Fruit fly (Drosophila melanogaster) whole organism, prepupa: ENCODE measurements around the gene CG33108.
A peak's percentile ranks its signal among the peaks of the same experiment; 100 is the strongest.

Experiments
- Blimp-1 ChIP-seq: fragments of 200-800 bp; sonication (Bioruptor generic); optimal IDR thresholded peaks from 3 replicates; lab custom pipeline; 2017; ENCODE audit warnings: missing biosample characterization, missing genetic modification characterization, mild to moderate bottlenecking, moderate library complexity, missing genetic modification reagents
- CG10631 ChIP-seq: fragments of 200-800 bp; sonication (Bioruptor generic); optimal IDR thresholded peaks from 2 replicates; lab custom pipeline; 2016; ENCODE audit warnings: missing biosample characterization, missing genetic modification characterization
- CG10669 ChIP-seq: fragments of 200-800 bp; sonication (Bioruptor generic); optimal IDR thresholded peaks from 3 replicates; lab custom pipeline; 2018; ENCODE audit warnings: missing biosample characterization, mild to moderate bottlenecking, missing genetic modification characterization, moderate library complexity
- CG11294 ChIP-seq: fragments of 200-800 bp; sonication (Bioruptor generic); IDR thresholded peaks from 2 replicates; pipeline ENCODE4 v1.3.6; 2022; ENCODE audit warnings: missing biosample characterization, missing genetic modification characterization
- CG11762 ChIP-seq: fragments of 200-800 bp; sonication (Bioruptor generic); optimal IDR thresholded peaks from 3 replicates; lab custom pipeline; 2016; ENCODE audit warnings: missing biosample characterization, missing genetic modification characterization; ENCODE audit not compliant: insufficient read depth
- CG11902 ChIP-seq: fragments of 200-800 bp; sonication (Bioruptor generic); optimal IDR thresholded peaks from 3 replicates; lab custom pipeline; 2016; ENCODE audit warnings: missing biosample characterization, missing genetic modification characterization
- CG1621 ChIP-seq: fragments of 200-800 bp; sonication (Bioruptor generic); optimal IDR thresholded peaks from 3 replicates; lab custom pipeline; 2018; ENCODE audit warnings: missing biosample characterization, mild to moderate bottlenecking, missing genetic modification characterization
- CG16779 ChIP-seq: fragments of 200-800 bp; sonication (Bioruptor generic); optimal IDR thresholded peaks from 3 replicates; lab custom pipeline; 2017; ENCODE audit warnings: missing biosample characterization, mild to moderate bottlenecking, missing genetic modification characterization
- CG3032 ChIP-seq: fragments of 200-800 bp; optimal IDR thresholded peaks from 2 replicates; lab custom pipeline; 2019; ENCODE audit warnings: missing biosample characterization, mild to moderate bottlenecking, missing genetic modification characterization, moderate library complexity
- CG32006 ChIP-seq: fragments of 200-800 bp; sonication (Bioruptor generic); optimal IDR thresholded peaks from 3 replicates; lab custom pipeline; 2017; ENCODE audit warnings: missing biosample characterization, mild to moderate bottlenecking, missing genetic modification characterization
- CG3919 ChIP-seq: fragments of 200-800 bp; sonication (Bioruptor generic); optimal IDR thresholded peaks from 3 replicates; lab custom pipeline; 2016; ENCODE audit warnings: missing biosample characterization, missing genetic modification characterization
- CG4318 ChIP-seq: fragments of 200-800 bp; sonication (Bioruptor generic); optimal IDR thresholded peaks from 3 replicates; lab custom pipeline; 2017; ENCODE audit warnings: missing biosample characterization, mild to moderate bottlenecking, missing genetic modification characterization
- CG6276 ChIP-seq: fragments of 200-800 bp; sonication (Bioruptor generic); optimal IDR thresholded peaks from 2 replicates; lab custom pipeline; 2017; ENCODE audit warnings: missing biosample characterization, mild to moderate bottlenecking, missing genetic modification characterization
- CG6792 ChIP-seq: fragments of 200-800 bp; sonication (Bioruptor generic); optimal IDR thresholded peaks from 3 replicates; lab custom pipeline; 2016; ENCODE audit warnings: missing biosample characterization, missing genetic modification characterization
- CG6808 ChIP-seq: fragments of 200-800 bp; sonication (Bioruptor generic); optimal IDR thresholded peaks from 3 replicates; lab custom pipeline; 2017; ENCODE audit warnings: missing biosample characterization, missing genetic modification characterization, mild to moderate bottlenecking, moderate library complexity, missing genetic modification reagents
- CG6854 ChIP-seq: fragments of 200-800 bp; sonication (Bioruptor generic); optimal IDR thresholded peaks from 2 replicates; lab custom pipeline; 2017; ENCODE audit warnings: missing biosample characterization, mild to moderate bottlenecking, missing genetic modification characterization
- CG7368 ChIP-seq: fragments of 200-800 bp; sonication (Bioruptor generic); optimal IDR thresholded peaks from 3 replicates; lab custom pipeline; 2016; ENCODE audit warnings: missing biosample characterization, missing genetic modification characterization
- CG8632 ChIP-seq: fragments of 200-800 bp; sonication (Bioruptor generic); optimal IDR thresholded peaks from 3 replicates; lab custom pipeline; 2016; ENCODE audit warnings: missing biosample characterization, missing genetic modification characterization
- CG9139 ChIP-seq: fragments of 200-800 bp; sonication (Bioruptor generic); optimal IDR thresholded peaks from 3 replicates; lab custom pipeline; 2017; ENCODE audit warnings: missing biosample characterization, mild to moderate bottlenecking, missing genetic modification characterization
- Eip75B ChIP-seq: fragments of 200-800 bp; sonication (Bioruptor generic); optimal IDR thresholded peaks from 3 replicates; lab custom pipeline; 2016; ENCODE audit warnings: missing biosample characterization, missing genetic modification characterization
- Eip78C ChIP-seq: fragments of 200-800 bp; sonication (Bioruptor generic); peaks from one replicate; lab custom pipeline; 2016; ENCODE audit warnings: missing biosample characterization, missing genetic modification characterization
- Eip93F ChIP-seq: fragments of 200-800 bp; sonication (Bioruptor generic); optimal IDR thresholded peaks from 2 replicates; lab custom pipeline; 2016; ENCODE audit warnings: missing biosample characterization, mild to moderate bottlenecking, missing genetic modification characterization
- Ets21C ChIP-seq: fragments of 200-800 bp; sonication (Bioruptor generic); optimal IDR thresholded peaks from 3 replicates; lab custom pipeline; 2016; ENCODE audit warnings: missing biosample characterization, missing genetic modification characterization
- Gug ChIP-seq: fragments of 200-800 bp; sonication (Bioruptor generic); IDR thresholded peaks from 2 replicates; pipeline ENCODE4 v1.3.6; 2022; ENCODE audit warnings: missing biosample characterization, missing genetic modification characterization
- Hr38 ChIP-seq: sonication (Bioruptor generic); optimal IDR thresholded peaks from 2 replicates; lab custom pipeline; 2016; ENCODE audit warnings: missing biosample characterization, missing genetic modification characterization
- Hr39 ChIP-seq: fragments of 200-800 bp; sonication (Bioruptor generic); optimal IDR thresholded peaks from 2 replicates; lab custom pipeline; 2016; ENCODE audit warnings: missing biosample characterization, missing genetic modification characterization
- Lpt ChIP-seq: fragments of 200-800 bp; sonication (Bioruptor generic); optimal IDR thresholded peaks from 3 replicates; lab custom pipeline; 2016; ENCODE audit warnings: missing biosample characterization, missing genetic modification characterization
- Met ChIP-seq: fragments of 200-800 bp; sonication (Bioruptor generic); optimal IDR thresholded peaks from 3 replicates; lab custom pipeline; 2016; ENCODE audit warnings: missing biosample characterization, missing genetic modification characterization
- OdsH ChIP-seq: fragments of 200-800 bp; sonication (Bioruptor generic); optimal IDR thresholded peaks from 3 replicates; lab custom pipeline; 2016; ENCODE audit warnings: missing biosample characterization, missing genetic modification characterization
- Smox ChIP-seq: fragments of 200-800 bp; sonication (Bioruptor generic); optimal IDR thresholded peaks from 3 replicates; lab custom pipeline; 2016; ENCODE audit warnings: missing biosample characterization, missing genetic modification characterization
- Sox102F ChIP-seq: fragments of 200-800 bp; sonication (Bioruptor generic); optimal IDR thresholded peaks from 2 replicates; lab custom pipeline; 2016; ENCODE audit warnings: missing biosample characterization, mild to moderate bottlenecking, missing genetic modification characterization
- Sox14 ChIP-seq: fragments of 200-800 bp; sonication (Bioruptor generic); optimal IDR thresholded peaks from 3 replicates; lab custom pipeline; 2016; ENCODE audit warnings: missing biosample characterization, missing genetic modification characterization
- Sox15 ChIP-seq: fragments of 200-800 bp; sonication (Bioruptor generic); optimal IDR thresholded peaks from 3 replicates; lab custom pipeline; 2016; ENCODE audit warnings: missing biosample characterization, missing genetic modification characterization
- acj6 ChIP-seq: fragments of 200-800 bp; sonication (Bioruptor generic); optimal IDR thresholded peaks from 3 replicates; lab custom pipeline; 2016; ENCODE audit warnings: missing biosample characterization, missing genetic modification characterization
- cyc ChIP-seq: fragments of 200-800 bp; sonication (Bioruptor generic); optimal IDR thresholded peaks from 3 replicates; lab custom pipeline; 2016; ENCODE audit warnings: missing biosample characterization, missing genetic modification characterization
- eg ChIP-seq: fragments of 200-800 bp; sonication (Bioruptor generic); IDR thresholded peaks from 3 replicates; pipeline ENCODE4 v1.3.6; 2022; ENCODE audit warnings: missing biosample characterization, missing genetic modification characterization
- fd85E ChIP-seq: fragments of 200-800 bp; sonication (Bioruptor generic); optimal IDR thresholded peaks from 3 replicates; lab custom pipeline; 2016; ENCODE audit warnings: missing biosample characterization, missing genetic modification characterization
- fkh ChIP-seq: fragments of 200-800 bp; sonication (Bioruptor generic); optimal IDR thresholded peaks from 3 replicates; lab custom pipeline; 2017; ENCODE audit warnings: missing biosample characterization, mild to moderate bottlenecking, missing genetic modification characterization, moderate library complexity
- lz ChIP-seq: fragments of 200-800 bp; sonication (Bioruptor generic); optimal IDR thresholded peaks from 3 replicates; lab custom pipeline; 2016; ENCODE audit warnings: missing biosample characterization, missing genetic modification characterization
- pdm3 ChIP-seq: fragments of 200-800 bp; sonication (Bioruptor generic); optimal IDR thresholded peaks from 3 replicates; lab custom pipeline; 2016; ENCODE audit warnings: missing biosample characterization, missing genetic modification characterization
- salr ChIP-seq, 2 experiments: fragments of 200-800 bp; sonication (Bioruptor generic); optimal IDR thresholded peaks; 3 replicates each; lab custom pipeline; 2016 to 2018; ENCODE audit warnings: missing biosample characterization in 2 of 2, missing genetic modification characterization in 2 of 2, mild to moderate bottlenecking in 1 of 2
- ss ChIP-seq, 2 experiments: fragments of 200-800 bp; sonication (Bioruptor generic); optimal IDR thresholded peaks; 2 replicates in 1 of 2; 3 replicates in 1 of 2; lab custom pipeline; 2017 to 2018; ENCODE audit warnings: mild to moderate bottlenecking in 2 of 2, missing biosample characterization in 2 of 2, missing genetic modification characterization in 2 of 2, moderate library complexity in 1 of 2
- svp ChIP-seq: fragments of 200-800 bp; sonication (Bioruptor generic); peaks from one replicate; lab custom pipeline; 2016; ENCODE audit warnings: missing biosample characterization, missing genetic modification characterization
- topi ChIP-seq: fragments of 200-800 bp; sonication (Bioruptor generic); optimal IDR thresholded peaks from 3 replicates; lab custom pipeline; 2016; ENCODE audit warnings: missing biosample characterization, missing genetic modification characterization
- vri ChIP-seq: fragments of 200-800 bp; sonication (Bioruptor generic); optimal IDR thresholded peaks from 3 replicates; lab custom pipeline; 2016; ENCODE audit warnings: missing biosample characterization, mild to moderate bottlenecking, missing genetic modification characterization

The CG33108 gene

DNA sequence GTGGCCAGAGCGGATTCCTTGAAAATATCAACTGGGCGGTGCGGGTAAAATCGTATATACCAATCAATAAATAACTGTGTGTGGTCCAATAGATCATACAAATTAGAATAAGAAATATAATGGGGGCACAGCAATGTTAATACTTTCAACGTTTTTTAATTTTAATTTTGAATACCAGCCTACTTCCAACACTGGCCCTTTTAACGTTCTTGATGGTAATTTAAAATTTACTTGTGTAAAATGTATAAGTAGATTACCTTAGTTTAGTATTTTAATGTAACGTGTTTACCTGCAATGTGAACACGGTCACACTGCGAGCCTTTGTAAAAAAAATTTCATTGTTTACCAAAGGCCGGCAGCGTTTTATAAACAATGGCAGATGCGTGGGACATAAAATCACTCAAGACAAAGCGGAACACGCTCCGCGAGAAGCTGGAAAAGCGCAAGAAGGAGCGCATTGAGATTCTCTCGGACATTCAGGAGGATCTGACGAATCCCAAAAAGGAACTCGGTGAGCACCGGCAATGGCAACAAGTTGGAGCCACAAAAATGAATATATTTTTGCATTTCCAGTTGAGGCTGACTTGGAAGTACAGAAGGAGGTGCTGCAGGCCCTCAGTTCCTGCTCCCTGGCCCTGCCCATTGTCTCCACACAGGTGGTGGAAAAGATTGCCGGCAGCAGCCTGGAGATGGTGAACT is 36.5 kb downstream of the CG33108 start, which contains the start of the genes KrT95D and Mettl3 (continued):
- TF ChIP-seq acj6 (GFP tag; lab: Kevin White, UChicago) (no peak), pdm3 (GFP tag; lab: Kevin White, UChicago) (no peak), Ets21C (GFP tag; lab: Kevin White, UChicago) (no peak), Hr38 (GFP tag; lab: Kevin White, UChicago) (no peak), ss (GFP tag; optimal IDR thresholded peaks at IDR 0.05; lab: Kevin White, UChicago) (no peak), CG3032 (tag; lab: Kevin White, UChicago) (peak; percentile 1), Lpt (no peak), CG1621 (tag; lab: Kevin White, UChicago) (no peak), OdsH (GFP tag; lab: Kevin White, UChicago) (no peak), CG32006 (GFP tag; lab: Kevin White, UChicago) (no peak), CG7368 (GFP tag; lab: Kevin White, UChicago) (no peak), lz (GFP tag; lab: Kevin White, UChicago) (peak; percentile 2), cyc (GFP tag; lab: Kevin White, UChicago) (peak; percentile 3), CG8632 (GFP tag; lab: Kevin White, UChicago) (no peak), CG10669 (no peak), fkh (GFP tag; lab: Kevin White, UChicago) (peak; percentile 98), Sox15 (GFP tag; lab: Kevin White, UChicago) (no peak), CG9139 (GFP tag; lab: Kevin White, UChicago) (no peak), Hr39 (GFP tag; lab: Kevin White, UChicago) (peak; percentile 11), Eip75B (GFP tag; lab: Kevin White, UChicago) (no peak), CG11762 (GFP tag; lab: Kevin White, UChicago) (no peak)

DNA sequence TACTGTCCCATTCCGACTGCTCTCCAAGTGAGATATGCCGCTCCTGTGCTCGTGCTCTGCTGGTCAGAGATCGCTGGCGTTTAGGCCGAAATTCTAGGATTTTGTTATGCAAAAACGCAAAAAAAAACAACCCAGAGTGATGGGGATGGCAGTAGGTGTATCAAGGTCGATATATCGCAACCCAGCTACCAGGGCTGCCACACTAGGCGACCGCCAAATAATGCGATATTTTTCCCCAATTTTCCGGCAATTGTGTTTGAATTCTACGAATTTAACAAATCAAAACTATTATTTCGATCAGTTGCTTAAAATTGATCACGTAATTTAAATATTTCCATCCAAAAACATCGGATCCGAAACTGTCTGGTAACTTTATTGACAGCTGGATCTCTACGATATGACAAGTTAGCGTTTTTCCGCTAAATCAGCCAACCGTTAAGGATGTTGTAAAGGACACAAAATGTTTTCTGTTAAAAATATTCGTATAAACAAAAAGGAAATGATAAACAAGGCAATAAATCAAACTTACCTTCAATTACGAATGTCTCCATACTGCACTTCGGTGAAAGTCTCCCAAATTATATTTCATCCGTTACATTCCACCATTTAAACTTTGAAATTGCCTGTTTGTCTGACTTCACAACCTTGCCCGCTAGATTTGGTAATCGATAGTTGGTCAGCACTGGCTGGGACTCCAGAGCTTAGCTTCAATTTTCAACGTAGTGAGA is 42.2 kb downstream of the CG33108 start, which contains the start of gene spas:
Gene spas, plus strand, starts transcription at position 678 of the 728 bp plus-strand sequence.
- peak; percentile 74 for TF ChIP-seq Eip75B (GFP tag; lab: Kevin White, UChicago)
- peak; percentile 73 for TF ChIP-seq Sox102F
- peak; percentile 30 for TF ChIP-seq vri
- no peak for TF ChIP-seq CG6276 (GFP tag; lab: Kevin White, UChicago)
- peak; percentile 44 for TF ChIP-seq CG6808 (GFP tag; lab: Kevin White, UChicago)
- TF ChIP-seq Gug (GFP tag; lab: Robert Waterston, UW), result peak; percentile 62
- no peak for TF ChIP-seq Smox
- peak; percentile 50 for TF ChIP-seq CG6792 (GFP tag; lab: Kevin White, UChicago)
- peak; percentile 22; the same call in 1 of the 2 replicates for TF ChIP-seq CG11294
- no peak for TF ChIP-seq Eip93F (GFP tag; lab: Kevin White, UChicago)
- peak; percentile 64 for TF ChIP-seq Sox15 (GFP tag; lab: Kevin White, UChicago)
- TF ChIP-seq CG10669, result no peak
- no peak for TF ChIP-seq CG4318 (GFP tag; lab: Kevin White, UChicago)
- TF ChIP-seq CG32006 (GFP tag; lab: Kevin White, UChicago), result peak; percentile 67
- TF ChIP-seq Met, result peak; percentile 64
- peak; percentile 69 for TF ChIP-seq OdsH (GFP tag; lab: Kevin White, UChicago)
- TF ChIP-seq CG11762 (GFP tag; lab: Kevin White, UChicago), result no peak
- TF ChIP-seq Hr39 (GFP tag; lab: Kevin White, UChicago), result peak; percentile 86
- peak; percentile 58 for TF ChIP-seq CG3919 (GFP tag; lab: Kevin White, UChicago)
- TF ChIP-seq CG3032 (tag; lab: Kevin White, UChicago), result peak; percentile 61
- no peak for TF ChIP-seq Blimp-1
- peak; percentile 74 for TF ChIP-seq CG11902 (GFP tag; lab: Kevin White, UChicago)
- TF ChIP-seq svp (GFP tag; lab: Kevin White, UChicago), result peak; percentile 92
- TF ChIP-seq topi (GFP tag; lab: Kevin White, UChicago), result peak; percentile 68
- peak; percentile 85 for TF ChIP-seq Eip78C (GFP tag; lab: Kevin White, UChicago)
- no peak for TF ChIP-seq fd85E
- TF ChIP-seq eg (GFP tag; lab: Robert Waterston, UW), result peak; percentile 78
- peak; percentile 85 for TF ChIP-seq CG10631 (GFP tag; lab: Kevin White, UChicago)
- peak in 1 of 2 experiments; percentile 46 for TF ChIP-seq salr (GFP tag; optimal IDR thresholded peaks at IDR 0.05; lab: Kevin White, UChicago)
- peak; percentile 62 for TF ChIP-seq Ets21C (GFP tag; lab: Kevin White, UChicago)
- TF ChIP-seq ss (GFP tag; optimal IDR thresholded peaks at IDR 0.05; lab: Kevin White, UChicago), result peak in 1 of 2 experiments; percentile 20
- no peak for TF ChIP-seq CG16779
- TF ChIP-seq Hr38 (GFP tag; lab: Kevin White, UChicago), result no peak
- peak; percentile 50 for TF ChIP-seq CG8632 (GFP tag; lab: Kevin White, UChicago)
- peak; percentile 54 for TF ChIP-seq CG1621 (tag; lab: Kevin White, UChicago)
- TF ChIP-seq Sox14 (GFP tag; lab: Kevin White, UChicago), result peak; percentile 67
- TF ChIP-seq CG6854 (GFP tag; lab: Kevin White, UChicago), result no peak
